Fruit fly (Drosophila melanogaster) ovary, adult (tissue): ENCODE measurements around the gene dco.

ENCODE experiments used
- CG17801 ChIP-seq: fragments of 200-800 bp; optimal IDR thresholded peaks from 2 replicates; lab custom pipeline; 2019; ENCODE audit warnings: missing biosample characterization, mild to moderate bottlenecking, missing genetic modification characterization, moderate library complexity; ENCODE audit not compliant: partially characterized antibody

Gene dco

DNA sequence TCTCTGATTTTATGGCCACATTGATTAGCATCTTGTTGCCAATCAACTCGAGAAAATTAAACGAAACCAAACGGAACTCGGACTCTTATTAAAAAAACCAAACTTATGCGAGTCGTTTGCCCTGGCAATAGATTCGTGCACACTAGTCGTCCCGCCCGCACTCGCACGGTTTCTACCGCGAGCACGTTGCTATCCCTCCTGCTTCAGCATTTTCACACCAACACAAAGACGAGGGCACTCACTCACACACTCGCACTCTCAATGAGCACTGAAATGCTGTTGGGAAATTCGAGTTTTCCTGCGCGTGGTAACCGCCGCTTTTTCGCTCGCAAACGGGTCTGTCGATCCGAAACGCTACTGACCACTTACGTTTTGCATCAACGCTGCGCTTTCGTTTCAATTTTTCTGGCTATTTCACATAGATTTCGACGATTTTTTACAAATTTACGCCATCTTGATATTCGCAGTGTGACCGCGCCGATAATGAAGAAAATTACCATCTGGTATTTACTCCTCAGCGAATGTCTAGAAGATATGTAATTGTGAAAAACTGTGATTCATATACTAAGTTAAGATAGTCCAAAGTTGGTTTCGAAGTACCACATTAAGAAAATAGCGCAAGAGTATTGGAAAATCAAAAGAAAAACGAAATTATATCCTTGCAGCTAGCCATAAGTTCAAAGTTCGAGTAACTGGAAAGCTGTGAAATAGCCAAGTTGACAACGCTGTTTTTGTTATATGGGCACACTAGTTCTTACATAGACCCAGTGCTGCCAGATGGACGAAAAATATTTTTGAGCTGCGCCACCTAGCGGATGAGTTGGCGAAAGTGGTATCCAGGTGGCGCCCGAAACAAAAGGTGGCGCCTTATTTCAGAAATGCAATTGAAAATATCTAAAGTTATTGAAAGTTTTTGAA is at the start of gene dco:
dco (minus strand) TSS at position 503 of the 918 bp plus-strand sequence.
- TF ChIP-seq CG17801 (GFP tag; lab: Kevin White, UChicago), result peak; percentile 41

dm6 chr3R:31109126-31109525 is 48.1 kb upstream of the dco start, which contains the start of gene Mayo:
Gene Mayo (minus strand): TSS chr3R:31109191.
- no peak for TF ChIP-seq CG17801 (GFP tag; lab: Kevin White, UChicago)

dm6 chr3R:31101069-31101468 is 40.1 kb upstream of the dco start, which contains the start of gene CG15553:
Gene CG15553 (minus strand): TSS chr3R:31101169.
- TF ChIP-seq CG17801 (GFP tag; lab: Kevin White, UChicago), result no peak

dm6 chr3R:31097221-31097620 is 36.2 kb upstream of the dco start, which contains the start of gene CG11317:
Gene CG11317 (minus strand): TSS chr3R:31097321.
- TF ChIP-seq CG17801 (GFP tag; lab: Kevin White, UChicago), result no peak

- TF ChIP-seq CG17801 (GFP tag; lab: Kevin White, UChicago), result no peak
Measured at dm6 chr3R:31089985-31090384, 29.0 kb upstream of the dco start.

- TF ChIP-seq CG17801 (GFP tag; lab: Kevin White, UChicago), result no peak
Measured at dm6 chr3R:31086394-31086793, 25.4 kb upstream of the dco start.

- no peak for TF ChIP-seq CG17801 (GFP tag; lab: Kevin White, UChicago)
Measured at dm6 chr3R:31070732-31071131, 9.7 kb upstream of the dco start.

dm6 chr3R:31066356-31066755 is 5.3 kb upstream of the dco start:
- no peak for TF ChIP-seq CG17801 (GFP tag; lab: Kevin White, UChicago)

- no peak for TF ChIP-seq CG17801 (GFP tag; lab: Kevin White, UChicago)
Measured at dm6 chr3R:31064653-31065322, 3.8 kb upstream of the dco start, which contains the start of gene Sox100B. Gene Sox100B (plus strand): TSS chr3R:31065253.

DNA sequence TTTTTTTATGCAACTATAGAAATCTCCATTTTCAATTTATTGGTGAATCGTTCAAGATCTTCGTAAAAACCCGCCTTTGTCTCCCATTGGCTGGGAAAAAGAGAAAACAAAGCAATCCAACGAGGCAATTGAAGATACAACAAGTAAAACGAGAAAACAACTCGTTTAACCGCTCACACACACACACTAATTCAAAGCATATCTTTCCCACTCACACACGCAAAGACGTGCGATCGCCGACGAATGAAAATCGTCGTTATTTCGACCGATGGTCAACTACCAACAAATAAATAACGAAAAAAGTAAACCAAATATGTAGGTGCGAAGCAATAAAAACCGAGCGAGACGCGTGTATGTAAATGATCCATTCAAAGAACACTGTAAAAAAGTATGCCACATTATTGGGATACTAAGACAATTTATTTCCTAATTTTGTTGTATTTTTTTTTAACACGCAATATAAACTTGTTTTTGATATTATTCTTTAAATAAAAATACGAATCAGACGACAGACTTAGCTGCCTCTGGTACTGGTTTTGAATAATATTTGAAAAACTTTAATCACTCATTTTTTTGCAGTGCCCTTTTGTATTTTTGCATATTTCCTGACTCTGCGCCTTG is 1.4 kb upstream of the dco start:
- peak; percentile 88 for TF ChIP-seq CG17801 (GFP tag; lab: Kevin White, UChicago)

- TF ChIP-seq CG17801 (GFP tag; lab: Kevin White, UChicago), result no peak
Measured at dm6 chr3R:31059807-31060707, 953 bp downstream of the dco start.

DNA sequence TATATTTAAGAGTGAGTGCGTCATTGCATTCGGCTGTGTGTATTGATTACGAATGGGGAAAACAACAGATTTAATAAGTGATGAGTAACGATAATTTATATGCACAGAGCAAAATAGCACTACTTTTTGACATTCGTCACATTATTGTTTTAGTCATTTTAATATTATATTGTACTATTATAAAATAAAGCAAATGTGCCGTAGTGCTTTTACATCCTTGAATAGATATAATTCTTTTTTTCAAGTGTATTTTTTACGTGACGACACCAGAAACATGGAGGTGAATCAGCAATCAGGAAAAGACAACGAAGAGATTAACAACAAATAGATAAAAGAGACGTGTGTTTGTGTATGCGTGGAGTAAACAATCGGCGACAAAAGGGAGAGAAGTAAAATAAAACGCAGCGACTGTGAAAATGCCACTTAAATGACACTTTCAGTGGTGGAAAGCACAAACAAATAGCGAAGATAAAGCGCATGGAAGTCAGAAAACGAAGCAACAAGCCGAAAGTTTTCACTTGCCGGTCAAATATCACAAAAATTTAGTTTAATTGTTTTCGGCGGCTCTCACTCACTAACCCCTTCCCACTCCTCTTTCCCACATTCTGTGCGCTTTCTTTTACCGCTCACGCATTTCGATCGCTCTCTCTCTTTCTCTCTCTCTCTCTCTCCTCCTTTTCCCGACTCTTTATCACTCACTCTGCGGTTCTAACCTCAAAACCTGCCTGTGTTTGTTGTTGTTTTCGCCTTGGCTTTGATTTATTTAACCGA is 1.8 kb downstream of the dco start:
- peak; percentile 91 for TF ChIP-seq CG17801 (GFP tag; lab: Kevin White, UChicago)

DNA sequence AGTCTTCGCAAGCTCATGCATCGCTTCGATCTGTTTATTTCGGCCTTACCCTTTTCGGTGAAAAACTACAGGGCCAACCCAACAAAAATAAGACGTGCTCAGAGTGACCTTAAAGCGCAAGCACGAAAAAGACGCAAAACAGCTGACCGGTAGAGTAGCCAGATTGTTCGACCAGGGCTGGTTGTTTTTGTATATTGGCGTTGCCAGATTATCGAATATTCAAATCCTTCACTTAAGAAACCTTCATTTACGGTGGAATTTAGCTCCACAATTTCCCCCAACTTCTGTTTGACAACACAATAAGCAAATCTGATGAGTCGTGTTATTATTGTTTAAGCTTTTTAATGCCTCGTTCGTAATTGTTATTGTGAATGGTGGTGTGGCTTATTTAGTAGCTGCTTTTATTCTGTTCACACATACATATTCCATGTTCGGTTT is 7.2 kb downstream of the dco start, which contains the start of gene Chchd3:
Chchd3 (minus strand) TSS at position 132 of the 438 bp plus-strand sequence.
- TF ChIP-seq CG17801 (GFP tag; lab: Kevin White, UChicago), result no peak
